Fruit fly (Drosophila melanogaster) whole organism, embryonic: ENCODE data around the gene CG33947.

Source experiments
- CG10366 ChIP-seq: fragments of 200-800 bp; sonication (Bioruptor generic); IDR thresholded peaks from 2 replicates; pipeline ENCODE4 v1.3.6; 2022; ENCODE audit warnings: missing biosample characterization, missing genetic modification characterization
- CG10654 ChIP-seq: fragments of 200-800 bp; sonication (Bioruptor generic); optimal IDR thresholded peaks from 2 replicates; lab custom pipeline; 2016; ENCODE audit warnings: missing biosample characterization, missing genetic modification characterization
- CG10959 ChIP-seq: fragments of 200-800 bp; sonication (Bioruptor generic); IDR thresholded peaks from 2 replicates; pipeline ENCODE4 v1.3.6; 2022; ENCODE audit warnings: missing biosample characterization, missing genetic modification characterization
- CG15073 ChIP-seq: fragments of 200-800 bp; sonication (Bioruptor generic); optimal IDR thresholded peaks from 2 replicates; lab custom pipeline; 2016; ENCODE audit warnings: missing biosample characterization, missing genetic modification characterization
- CG17328 ChIP-seq: fragments of 200-800 bp; sonication (Bioruptor generic); IDR thresholded peaks from 2 replicates; pipeline ENCODE4 v1.3.6; 2022; ENCODE audit warnings: missing biosample characterization, missing genetic modification characterization
- CG18262 ChIP-seq: fragments of 200-800 bp; optimal IDR thresholded peaks from 3 replicates; lab custom pipeline; 2019; ENCODE audit warnings: missing biosample characterization, mild to moderate bottlenecking, missing genetic modification characterization, moderate library complexity
- CG2875 ChIP-seq: fragments of 200-800 bp; sonication (Bioruptor generic); optimal IDR thresholded peaks from 2 replicates; lab custom pipeline; 2017; ENCODE audit warnings: missing biosample characterization, mild to moderate bottlenecking, missing genetic modification characterization, missing genetic modification reagents
- CG3163 ChIP-seq: fragments of 200-800 bp; sonication (Bioruptor generic); optimal IDR thresholded peaks from 3 replicates; lab custom pipeline; 2016; ENCODE audit warnings: missing biosample characterization, missing genetic modification characterization
- CG34224 ChIP-seq: fragments of 200-800 bp; sonication (Bioruptor generic); IDR thresholded peaks from 3 replicates; pipeline ENCODE4 v1.3.6; 2022; ENCODE audit warnings: missing biosample characterization, missing genetic modification characterization; ENCODE audit not compliant: partially characterized antibody
- CG4424 ChIP-seq: fragments of 200-800 bp; sonication (Bioruptor generic); optimal IDR thresholded peaks from 3 replicates; lab custom pipeline; 2016; ENCODE audit warnings: missing biosample characterization, missing genetic modification characterization
- CG4617 ChIP-seq: fragments of 200-800 bp; sonication (Bioruptor generic); optimal IDR thresholded peaks from 3 replicates; lab custom pipeline; 2016; ENCODE audit warnings: missing biosample characterization, missing genetic modification characterization, borderline replicate concordance
- CG6175 ChIP-seq: fragments of 200-800 bp; sonication (Bioruptor generic); IDR thresholded peaks from 3 replicates; pipeline ENCODE4 v1.3.6; 2022; ENCODE audit warnings: missing biosample characterization, missing genetic modification characterization
- CG6854 ChIP-seq: fragments of 200-800 bp; sonication (Bioruptor generic); optimal IDR thresholded peaks from 3 replicates; lab custom pipeline; 2017; ENCODE audit warnings: missing biosample characterization, mild to moderate bottlenecking, missing genetic modification characterization
- CG7745 ChIP-seq: fragments of 200-800 bp; sonication (Bioruptor generic); optimal IDR thresholded peaks from 2 replicates; lab custom pipeline; 2018; ENCODE audit warnings: missing biosample characterization, mild to moderate bottlenecking, missing genetic modification characterization, moderate library complexity
- CG8359 ChIP-seq: fragments of 200-800 bp; sonication (Bioruptor generic); optimal IDR thresholded peaks from 2 replicates; lab custom pipeline; 2017; ENCODE audit warnings: missing biosample characterization, mild to moderate bottlenecking, missing genetic modification characterization, borderline replicate concordance
- CG8765 ChIP-seq: fragments of 200-800 bp; sonication (Bioruptor generic); IDR thresholded peaks from 2 replicates; pipeline ENCODE4 v1.3.6; 2022; ENCODE audit warnings: missing biosample characterization, missing genetic modification characterization
- CG9437 ChIP-seq: fragments of 200-800 bp; sonication (Bioruptor generic); optimal IDR thresholded peaks from 2 replicates; lab custom pipeline; 2018; ENCODE audit warnings: missing biosample characterization, mild to moderate bottlenecking, missing genetic modification characterization
- CG9876 ChIP-seq: fragments of 200-800 bp; sonication (Bioruptor generic); optimal IDR thresholded peaks from 2 replicates; lab custom pipeline; 2016; ENCODE audit warnings: missing biosample characterization, missing genetic modification characterization
- CG9932 ChIP-seq: fragments of 200-800 bp; sonication (Bioruptor generic); IDR thresholded peaks from 2 replicates; pipeline ENCODE4 v1.3.6; 2022; ENCODE audit warnings: missing biosample characterization, missing genetic modification characterization
- Dad ChIP-seq: fragments of 200-800 bp; sonication (Bioruptor generic); optimal IDR thresholded peaks from 3 replicates; lab custom pipeline; 2016; ENCODE audit warnings: missing biosample characterization, missing genetic modification characterization
- Deaf1 ChIP-seq: fragments of 200-800 bp; optimal IDR thresholded peaks from 3 replicates; lab custom pipeline; 2019; ENCODE audit warnings: missing biosample characterization, mild to moderate bottlenecking, missing genetic modification characterization, moderate library complexity
- Dek ChIP-seq: fragments of 200-800 bp; sonication (Bioruptor generic); optimal IDR thresholded peaks from 3 replicates; lab custom pipeline; 2019; ENCODE audit warnings: missing biosample characterization, mild to moderate bottlenecking, missing genetic modification characterization, moderate library complexity
- Drgx ChIP-seq: fragments of 200-800 bp; sonication (Bioruptor generic); IDR thresholded peaks from 2 replicates; pipeline ENCODE4 v1.3.6; 2022; ENCODE audit warnings: missing biosample characterization, missing genetic modification characterization
- Hand ChIP-seq: fragments of 200-800 bp; sonication (Bioruptor generic); optimal IDR thresholded peaks from 2 replicates; lab custom pipeline; 2017; ENCODE audit warnings: mild to moderate bottlenecking, missing biosample characterization, missing genetic modification reagents, missing genetic modification characterization
- Ptx1 ChIP-seq: fragments of 200-800 bp; sonication (Bioruptor generic); IDR thresholded peaks from 2 replicates; pipeline ENCODE4 v1.3.6; 2022; ENCODE audit warnings: missing biosample characterization, missing genetic modification characterization
- Scr ChIP-seq: fragments of 200-800 bp; sonication (Bioruptor generic); IDR thresholded peaks from 2 replicates; pipeline ENCODE4 v1.3.6; 2022; ENCODE audit warnings: missing biosample characterization, missing genetic modification characterization; ENCODE audit not compliant: partially characterized antibody
- Ssrp ChIP-seq: fragments of 200-800 bp; sonication (Bioruptor generic); optimal IDR thresholded peaks from 2 replicates; lab custom pipeline; 2018; ENCODE audit warnings: missing biosample characterization, mild to moderate bottlenecking, missing genetic modification characterization, moderate library complexity
- TFAM ChIP-seq: fragments of 200-800 bp; sonication (Bioruptor generic); optimal IDR thresholded peaks from 2 replicates; lab custom pipeline; 2017; ENCODE audit warnings: missing biosample characterization, missing genetic modification characterization, inconsistent platforms
- Xbp1 ChIP-seq: fragments of 200-800 bp; sonication (Bioruptor generic); optimal IDR thresholded peaks from 3 replicates; lab custom pipeline; 2016; ENCODE audit warnings: missing biosample characterization, mild to moderate bottlenecking, missing genetic modification characterization
- ap ChIP-seq: fragments of 200-800 bp; sonication (Bioruptor generic); IDR thresholded peaks from 2 replicates; pipeline ENCODE4 v1.3.6; 2022; ENCODE audit warnings: missing biosample characterization, missing genetic modification characterization
- bigmax ChIP-seq: fragments of 200-800 bp; sonication (Bioruptor generic); optimal IDR thresholded peaks from 2 replicates; lab custom pipeline; 2018; ENCODE audit warnings: missing biosample characterization, mild to moderate bottlenecking, missing genetic modification characterization
- chn ChIP-seq: fragments of 200-800 bp; sonication (Bioruptor generic); optimal IDR thresholded peaks from 2 replicates; lab custom pipeline; 2016; ENCODE audit warnings: missing biosample characterization, missing genetic modification characterization
- crol ChIP-seq: fragments of 200-800 bp; sonication (Bioruptor generic); IDR thresholded peaks from 2 replicates; pipeline ENCODE4 v1.3.6; 2022; ENCODE audit warnings: missing biosample characterization, missing genetic modification characterization
- da ChIP-seq: fragments of 200-800 bp; sonication (Bioruptor generic); optimal IDR thresholded peaks from 2 replicates; lab custom pipeline; 2016; ENCODE audit warnings: missing biosample characterization, missing genetic modification characterization
- danr ChIP-seq: fragments of 200-800 bp; sonication (Bioruptor generic); IDR thresholded peaks from 2 replicates; pipeline ENCODE4 v1.3.6; 2022; ENCODE audit warnings: missing biosample characterization, missing genetic modification characterization
- dati ChIP-seq: fragments of 200-800 bp; sonication (Bioruptor generic); IDR thresholded peaks from 2 replicates; pipeline ENCODE4 v1.3.6; 2022; ENCODE audit warnings: missing biosample characterization, missing genetic modification characterization
- dmrt11E ChIP-seq: fragments of 200-800 bp; sonication (Bioruptor generic); optimal IDR thresholded peaks from 3 replicates; lab custom pipeline; 2018; ENCODE audit warnings: missing biosample characterization, mild to moderate bottlenecking, missing genetic modification characterization, moderate library complexity
- dpn ChIP-seq, 2 experiments: fragments of 200-800 bp; sonication (Bioruptor generic); optimal IDR thresholded peaks; 3 replicates each; lab custom pipeline; 2016; ENCODE audit warnings: missing biosample characterization in 2 of 2, missing genetic modification characterization in 2 of 2
- eve ChIP-seq, 2 experiments: fragments of >200 bp; optimal IDR thresholded peaks; 2 replicates each; lab custom pipeline; 2017; ENCODE audit warnings: missing biosample characterization in 2 of 2, missing genetic modification characterization in 2 of 2
- exex ChIP-seq: fragments of 200-800 bp; sonication (Bioruptor generic); optimal IDR thresholded peaks from 4 replicates; lab custom pipeline; 2018; ENCODE audit warnings: missing biosample characterization, mild to moderate bottlenecking, missing genetic modification characterization, moderate library complexity
- gem ChIP-seq: fragments of 200-800 bp; sonication (Bioruptor generic); optimal IDR thresholded peaks from 2 replicates; lab custom pipeline; 2019; ENCODE audit warnings: missing biosample characterization, mild to moderate bottlenecking, missing genetic modification characterization, moderate library complexity
- h ChIP-seq: fragments of >200 bp; optimal IDR thresholded peaks from 2 replicates; lab custom pipeline; 2017
- hkb ChIP-seq, 2 experiments: fragments of 200-800 bp in 1 of 2; fragments of >200 bp in 1 of 2; sonication (Bioruptor generic) in 1 of 2; IDR thresholded peaks in 1 of 2; optimal IDR thresholded peaks in 1 of 2; 2 replicates each; pipeline versions ENCODE4 v1.3.6 to Lab custom; 2017 to 2022; ENCODE audit warnings: missing biosample characterization in 1 of 2, missing genetic modification characterization in 1 of 2
- jing ChIP-seq: fragments of 200-800 bp; sonication (Bioruptor generic); optimal IDR thresholded peaks from 2 replicates; lab custom pipeline; 2018; ENCODE audit warnings: missing biosample characterization, mild to moderate bottlenecking, missing genetic modification characterization
- lola ChIP-seq, 3 experiments: fragments of >200 bp in 2 of 3; fragments of 200-800 bp in 1 of 3; sonication (Bioruptor generic) in 1 of 3; optimal IDR thresholded peaks; 2 replicates each; lab custom pipeline; 2017 to 2019; ENCODE audit warnings: missing biosample characterization in 3 of 3, missing genetic modification characterization in 3 of 3, mild to moderate bottlenecking in 1 of 3, moderate library complexity in 1 of 3
- odd ChIP-seq: fragments of 200-800 bp; sonication (Bioruptor generic); optimal IDR thresholded peaks from 2 replicates; lab custom pipeline; 2017; ENCODE audit warnings: missing biosample characterization, mild to moderate bottlenecking, missing genetic modification characterization
- peb ChIP-seq: fragments of 200-800 bp; sonication (Bioruptor generic); IDR thresholded peaks from 2 replicates; pipeline ENCODE4 v1.3.6; 2022; ENCODE audit warnings: missing biosample characterization, missing genetic modification characterization
- ro ChIP-seq: fragments of 200-800 bp; sonication (Bioruptor generic); IDR thresholded peaks from 2 replicates; pipeline ENCODE4 v1.3.6; 2022; ENCODE audit warnings: missing biosample characterization, missing genetic modification characterization
- scrt ChIP-seq: fragments of 200-800 bp; sonication (Bioruptor generic); optimal IDR thresholded peaks from 2 replicates; lab custom pipeline; 2018; ENCODE audit warnings: missing biosample characterization, mild to moderate bottlenecking, missing genetic modification characterization, moderate library complexity
- ttk ChIP-seq: fragments of 200-800 bp; sonication (Bioruptor generic); IDR thresholded peaks from 2 replicates; pipeline ENCODE4 v2.1.2; 2022; ENCODE audit warnings: missing biosample characterization, missing genetic modification characterization

Gene CG33947

DNA sequence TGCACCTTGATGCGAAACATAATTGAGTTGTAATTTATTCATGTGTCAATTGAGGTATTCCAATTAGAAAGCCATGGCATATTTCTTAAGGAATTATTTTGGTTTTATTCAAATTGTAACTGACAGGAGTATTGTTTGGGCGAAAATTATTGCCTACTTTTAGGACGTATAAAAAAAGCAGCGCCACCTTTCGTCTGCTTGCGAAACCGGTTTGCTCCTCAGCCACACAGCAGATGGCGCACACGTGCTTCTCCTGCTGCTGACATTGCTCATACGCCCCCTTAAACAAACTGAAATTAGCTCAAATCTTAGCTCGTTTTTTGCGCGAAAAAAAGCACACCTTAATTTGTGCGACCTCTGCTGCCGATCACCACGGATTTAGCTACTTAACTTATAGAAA, 48.4 kb upstream of the CG33947 start (continued):
- TF ChIP-seq CG10959 (GFP tag; lab: Robert Waterston, UW), result peak; percentile 81
- TF ChIP-seq CG7745, result no peak
- peak in 1 of 3 experiments; percentile 39 for TF ChIP-seq lola (GFP tag; optimal IDR thresholded peaks at IDR 0.05; lab: Kevin White, UChicago)
- TF ChIP-seq Ptx1 (GFP tag; lab: Robert Waterston, UW), result peak; percentile 86
- TF ChIP-seq CG18262 (tag; lab: Kevin White, UChicago), result peak; percentile 63
- TF ChIP-seq Ssrp (tag; lab: Kevin White, UChicago), result peak; percentile 39
- no peak for TF ChIP-seq eve (GFP tag; optimal IDR thresholded peaks at IDR 0.05; lab: Kevin White, UChicago)
- TF ChIP-seq ro (GFP tag; lab: Robert Waterston, UW), result no peak; the same call in 1 of the 2 replicates
- TF ChIP-seq Deaf1, result peak; percentile 12
- peak; percentile 36; the same call in 1 of the 2 replicates for TF ChIP-seq dati (GFP tag; lab: Robert Waterston, UW)
- peak; percentile 52 for TF ChIP-seq odd (GFP tag; lab: Kevin White, UChicago)
- peak; percentile 65 for TF ChIP-seq da
- no peak for TF ChIP-seq exex (tag; lab: Kevin White, UChicago)
- 0 out of 3 replicates have a peak, but pooled peaks have one; percentile 64 for TF ChIP-seq CG6175 (GFP tag; lab: Robert Waterston, UW)
- TF ChIP-seq CG8359, result no peak
- TF ChIP-seq CG4617 (GFP tag; lab: Kevin White, UChicago), result peak; percentile 45
- peak; percentile 83 for TF ChIP-seq CG9876
- no peak for TF ChIP-seq TFAM (GFP tag; lab: Kevin White, UChicago)
- TF ChIP-seq Hand, result no peak
- no peak; the same call in 1 of the 2 replicates for TF ChIP-seq crol (GFP tag; lab: Robert Waterston, UW)
- TF ChIP-seq chn (GFP tag; lab: Kevin White, UChicago), result peak; percentile 57
- peak; percentile 60 for TF ChIP-seq CG10366
- peak; percentile 65 for TF ChIP-seq Dad (GFP tag; lab: Kevin White, UChicago)
- TF ChIP-seq CG3163 (GFP tag; lab: Kevin White, UChicago), result peak; percentile 64
- TF ChIP-seq gem (tag; lab: Kevin White, UChicago), result peak; percentile 62
- TF ChIP-seq CG15073, result no peak
- TF ChIP-seq CG8765, result peak; percentile 60; the same call in 1 of the 2 replicates
- peak; percentile 59 for TF ChIP-seq dmrt11E (tag; lab: Kevin White, UChicago)
- TF ChIP-seq scrt (GFP tag; lab: Kevin White, UChicago), result peak; percentile 4
- no peak for TF ChIP-seq CG9437 (GFP tag; lab: Kevin White, UChicago)
- TF ChIP-seq Dek (tag; lab: Kevin White, UChicago), result peak; percentile 48
- TF ChIP-seq ap (GFP tag; lab: Robert Waterston, UW), result peak; percentile 45; the same call in 1 of the 2 replicates
- TF ChIP-seq hkb (optimal IDR thresholded peaks at IDR 0.05; lab: Kevin White, UChicago), result no peak
- TF ChIP-seq hkb (GFP tag; IDR thresholded peaks at IDR 0.05; lab: Robert Waterston, UW), result peak; percentile 55; the same call in 1 of the 2 replicates
- TF ChIP-seq CG6854 (GFP tag; lab: Kevin White, UChicago), result peak; percentile 46
- peak; percentile 74 for TF ChIP-seq CG4424
- TF ChIP-seq CG2875 (GFP tag; lab: Kevin White, UChicago), result peak; percentile 64
- no peak for TF ChIP-seq CG34224 (GFP tag; lab: Robert Waterston, UW)
- peak; percentile 79 to 85 for TF ChIP-seq dpn (GFP tag; optimal IDR thresholded peaks at IDR 0.05; lab: Kevin White, UChicago)
- TF ChIP-seq Xbp1, result peak; percentile 89
- peak; percentile 45 for TF ChIP-seq jing
- TF ChIP-seq Drgx (GFP tag; lab: Robert Waterston, UW), result peak; percentile 40; the same call in 1 of the 2 replicates
- TF ChIP-seq h (lab: Kevin White, UChicago), result no peak
- peak; percentile 84 for TF ChIP-seq CG9932 (GFP tag; lab: Robert Waterston, UW)
- no peak for TF ChIP-seq bigmax (GFP tag; lab: Kevin White, UChicago)
- TF ChIP-seq CG10654 (GFP tag; lab: Kevin White, UChicago), result peak; percentile 45
- TF ChIP-seq Scr (GFP tag; lab: Robert Waterston, UW), result no peak
- peak; percentile 42; the same call in 1 of the 2 replicates for TF ChIP-seq ttk
- TF ChIP-seq CG17328 (GFP tag; lab: Robert Waterston, UW), result peak; percentile 75
- TF ChIP-seq peb (GFP tag; lab: Robert Waterston, UW), result no peak; the same call in 1 of the 2 replicates
- TF ChIP-seq danr (GFP tag; lab: Robert Waterston, UW), result no peak
